Worm (Caenorhabditis elegans) whole organism, late embryonic: ENCODE results near the gene mbf-1.

ENCODE experiments used
- C38D4.7 ChIP-seq: fragments of 200-800 bp; sonication (Bioruptor generic); optimal IDR thresholded peaks from 2 replicates; lab custom pipeline; 2018; ENCODE audit warnings: mild to moderate bottlenecking, missing genetic modification characterization, moderate library complexity, missing compliant biosample characterization
- F13H6.1 ChIP-seq: sonication (generic microtip); optimal IDR thresholded peaks from 2 replicates; lab custom pipeline; 2016; ENCODE audit warnings: missing genetic modification characterization, missing compliant biosample characterization
- T23F11.4 ChIP-seq: fragments of 200-800 bp; sonication (Bioruptor generic); optimal IDR thresholded peaks from 2 replicates; lab custom pipeline; 2018; ENCODE audit warnings: mild to moderate bottlenecking, missing genetic modification characterization, missing compliant biosample characterization
- ahr-1 ChIP-seq: sonication (generic microtip); optimal IDR thresholded peaks from 2 replicates; lab custom pipeline; 2016; ENCODE audit warnings: missing genetic modification characterization, missing compliant biosample characterization
- ceh-14 ChIP-seq: sonication (generic microtip); optimal IDR thresholded peaks from 2 replicates; lab custom pipeline; 2016; ENCODE audit warnings: missing genotype, missing genetic modification characterization, missing compliant biosample characterization
- ceh-18 ChIP-seq: sonication (generic microtip); optimal IDR thresholded peaks from 2 replicates; lab custom pipeline; 2016; ENCODE audit warnings: missing genetic modification characterization, missing compliant biosample characterization
- ceh-19 ChIP-seq: fragments of 200-800 bp; sonication (Bioruptor generic); optimal IDR thresholded peaks from 2 replicates; lab custom pipeline; 2018; ENCODE audit warnings: mild to moderate bottlenecking, missing genetic modification characterization, missing compliant biosample characterization
- ceh-22 ChIP-seq: sonication (generic microtip); optimal IDR thresholded peaks from 2 replicates; lab custom pipeline; 2017; ENCODE audit warnings: missing biosample characterization, missing genetic modification characterization
- ceh-30 ChIP-seq: fragments of 150-350 bp; optimal IDR thresholded peaks from 2 replicates; lab custom pipeline; 2014; ENCODE audit warnings: missing biosample characterization, missing genetic modification characterization
- ceh-31 ChIP-seq: sonication (generic microtip); optimal IDR thresholded peaks from 2 replicates; lab custom pipeline; 2016; ENCODE audit warnings: missing genetic modification characterization, missing compliant biosample characterization
- ceh-45 ChIP-seq: fragments of 200-800 bp; sonication (Bioruptor generic); IDR thresholded peaks from 2 replicates; pipeline ENCODE4 v1.3.6; 2022; ENCODE audit warnings: missing genetic modification reagents, missing genetic modification characterization, missing compliant biosample characterization
- ceh-48 ChIP-seq: sonication (generic microtip); optimal IDR thresholded peaks from 2 replicates; lab custom pipeline; 2016; ENCODE audit warnings: missing genetic modification characterization, inconsistent platforms, missing compliant biosample characterization
- che-1 ChIP-seq: sonication (generic microtip); optimal IDR thresholded peaks from 2 replicates; lab custom pipeline; 2016; ENCODE audit warnings: mild to moderate bottlenecking, missing genetic modification characterization, missing compliant biosample characterization
- dmd-4 ChIP-seq: sonication (generic microtip); optimal IDR thresholded peaks from 2 replicates; lab custom pipeline; 2016; ENCODE audit warnings: borderline replicate concordance, missing genetic modification characterization, missing compliant biosample characterization
- dve-1 ChIP-seq: sonication (generic microtip); optimal IDR thresholded peaks from 2 replicates; lab custom pipeline; 2017; ENCODE audit warnings: antibody characterized with exemption, mild to moderate bottlenecking, missing genetic modification characterization, missing compliant biosample characterization
- elt-2 ChIP-seq: sonication (generic microtip); optimal IDR thresholded peaks from 2 replicates; lab custom pipeline; 2016; ENCODE audit warnings: missing genetic modification reagents, missing genetic modification characterization, missing compliant biosample characterization
- eyg-1 ChIP-seq: sonication (generic microtip); optimal IDR thresholded peaks from 2 replicates; lab custom pipeline; 2016; ENCODE audit warnings: missing genotype, missing genetic modification characterization, missing compliant biosample characterization
- fkh-10 ChIP-seq: fragments of 150-350 bp; optimal IDR thresholded peaks from 2 replicates; lab custom pipeline; 2014; ENCODE audit warnings: missing biosample characterization, missing genetic modification reagents, missing genetic modification characterization
- fkh-6 ChIP-seq: sonication (generic microtip); optimal IDR thresholded peaks from 2 replicates; lab custom pipeline; 2016; ENCODE audit warnings: missing genetic modification characterization, missing compliant biosample characterization
- hlh-13 ChIP-seq: fragments of 200-800 bp; sonication (Bioruptor generic); optimal IDR thresholded peaks from 2 replicates; lab custom pipeline; 2018; ENCODE audit warnings: mild to moderate bottlenecking, missing genetic modification characterization, missing compliant biosample characterization
- hlh-30 ChIP-seq: sonication (generic microtip); optimal IDR thresholded peaks from 2 replicates; lab custom pipeline; 2017; ENCODE audit warnings: antibody characterized with exemption, missing genetic modification characterization, missing compliant biosample characterization; ENCODE audit not compliant: insufficient read depth
- hlh-8 ChIP-seq: sonication (generic microtip); optimal IDR thresholded peaks from 2 replicates; lab custom pipeline; 2016; ENCODE audit warnings: missing genotype, missing genetic modification characterization, missing compliant biosample characterization
- madf-2 ChIP-seq: sonication (generic microtip); optimal IDR thresholded peaks from 2 replicates; lab custom pipeline; 2017; ENCODE audit warnings: missing genetic modification characterization, missing compliant biosample characterization
- mec-3 ChIP-seq: sonication (generic microtip); optimal IDR thresholded peaks from 2 replicates; lab custom pipeline; 2016; ENCODE audit warnings: borderline replicate concordance, missing genetic modification characterization, missing compliant biosample characterization
- nhr-11 ChIP-seq: fragments of 150-350 bp; optimal IDR thresholded peaks from 2 replicates; lab custom pipeline; 2014; ENCODE audit warnings: missing biosample characterization, missing genetic modification characterization
- nhr-232 ChIP-seq: sonication (generic microtip); optimal IDR thresholded peaks from 2 replicates; lab custom pipeline; 2016; ENCODE audit warnings: missing genetic modification characterization, missing compliant biosample characterization
- npax-4 ChIP-seq: sonication (generic microtip); optimal IDR thresholded peaks from 2 replicates; lab custom pipeline; 2016; ENCODE audit warnings: missing genetic modification characterization, missing compliant biosample characterization
- odd-2 ChIP-seq: sonication (generic microtip); optimal IDR thresholded peaks from 2 replicates; lab custom pipeline; 2017; ENCODE audit warnings: antibody characterized with exemption, mild to moderate bottlenecking, missing genetic modification characterization, missing compliant biosample characterization
- pag-3 ChIP-seq: sonication (generic microtip); optimal IDR thresholded peaks from 2 replicates; lab custom pipeline; 2016; ENCODE audit warnings: missing compliant biosample characterization, missing genetic modification characterization, borderline replicate concordance
- pax-1 ChIP-seq: fragments of 150-350 bp; optimal IDR thresholded peaks from 2 replicates; lab custom pipeline; 2014; ENCODE audit warnings: missing biosample characterization, missing genetic modification characterization
- pha-4 ChIP-seq: fragments of 150-350 bp; optimal IDR thresholded peaks from 2 replicates; lab custom pipeline; 2018; ENCODE audit warnings: missing biosample characterization, missing genetic modification reagents, missing genetic modification characterization
- pros-1 ChIP-seq: fragments of 150-350 bp; optimal IDR thresholded peaks from 2 replicates; lab custom pipeline; 2014; ENCODE audit warnings: missing biosample characterization, missing genetic modification reagents, missing genetic modification characterization
- ref-2 ChIP-seq: sonication (generic microtip); optimal IDR thresholded peaks from 2 replicates; lab custom pipeline; 2016; ENCODE audit warnings: missing genetic modification characterization, missing compliant biosample characterization
- rnt-1 ChIP-seq: sonication (generic microtip); optimal IDR thresholded peaks from 2 replicates; lab custom pipeline; 2016; ENCODE audit warnings: missing genetic modification characterization, missing compliant biosample characterization
- sox-2 ChIP-seq: fragments of 200-800 bp; sonication (Bioruptor generic); IDR thresholded peaks from 2 replicates; pipeline ENCODE4 v1.3.6; 2022; ENCODE audit warnings: missing genetic modification reagents, missing genetic modification characterization, missing compliant biosample characterization
- sox-4 ChIP-seq: sonication (generic microtip); optimal IDR thresholded peaks from 2 replicates; lab custom pipeline; 2017; ENCODE audit warnings: mild to moderate bottlenecking, missing genetic modification characterization, inconsistent platforms, missing compliant biosample characterization
- syd-9 ChIP-seq: sonication (generic microtip); optimal IDR thresholded peaks from 2 replicates; lab custom pipeline; 2016; ENCODE audit warnings: mild to moderate bottlenecking, missing genetic modification characterization, moderate library complexity, missing compliant biosample characterization
- ttx-3 ChIP-seq: sonication (generic microtip); optimal IDR thresholded peaks from 2 replicates; lab custom pipeline; 2016; ENCODE audit warnings: missing genetic modification reagents, missing genetic modification characterization, missing compliant biosample characterization
- unc-42 ChIP-seq: sonication (generic microtip); optimal IDR thresholded peaks from 2 replicates; lab custom pipeline; 2016; ENCODE audit warnings: missing genotype, missing genetic modification characterization, missing compliant biosample characterization
- unc-55 ChIP-seq: sonication (generic microtip); optimal IDR thresholded peaks from 2 replicates; lab custom pipeline; 2017; ENCODE audit warnings: missing biosample characterization, missing genetic modification reagents, missing genetic modification characterization
- unc-86 ChIP-seq: sonication (generic microtip); optimal IDR thresholded peaks from 2 replicates; lab custom pipeline; 2016; ENCODE audit warnings: missing genetic modification characterization, missing compliant biosample characterization

mbf-1 gene

DNA sequence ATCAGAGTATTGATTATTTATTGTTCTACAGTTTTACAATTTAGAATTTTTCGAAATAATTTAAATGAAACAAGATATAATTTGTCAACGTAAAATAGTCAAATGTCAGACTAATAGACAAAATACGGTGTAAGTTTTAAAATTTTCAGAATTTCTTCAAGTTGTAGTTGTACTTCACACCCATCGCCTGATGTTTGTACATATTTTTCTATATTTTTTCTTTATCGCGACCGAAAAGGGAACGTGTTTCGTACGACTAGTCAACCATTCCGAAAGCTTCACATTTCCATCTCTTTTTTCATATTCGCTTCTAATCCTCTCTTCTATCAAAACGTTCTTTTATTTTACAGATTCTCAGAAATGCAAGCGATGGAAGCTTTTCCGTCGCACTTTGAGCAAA, 24.2 kb upstream of the mbf-1 start, which contains the start of gene twk-25:
Gene twk-25, plus strand, starts transcription at position 301 of the 400 bp plus-strand sequence.
- TF ChIP-seq pax-1 = no peak

ce11 chrIV:11503654-11504053, 23.5 kb upstream of the mbf-1 start:
- TF ChIP-seq dmd-4 (tag; lab: Kevin White, UChicago) = no peak
- TF ChIP-seq hlh-8 (tag; lab: Kevin White, UChicago) = no peak
- TF ChIP-seq eyg-1 (tag; lab: Kevin White, UChicago) = no peak
- no peak for TF ChIP-seq ceh-48 (tag; lab: Kevin White, UChicago)
- TF ChIP-seq unc-42 (tag; lab: Kevin White, UChicago) = no peak
- no peak for TF ChIP-seq ceh-45 (GFP tag; lab: Robert Waterston, UW)
- no peak for TF ChIP-seq hlh-13 (GFP tag; lab: Kevin White, UChicago)
- no peak for TF ChIP-seq nhr-232

- TF ChIP-seq F13H6.1 (tag; lab: Kevin White, UChicago) (no peak), madf-2 (tag; lab: Kevin White, UChicago) (no peak), ceh-30 (tag; lab: Kevin White, UChicago) (no peak), pha-4 (tag; lab: Kevin White, UChicago) (no peak), sox-4 (tag; lab: Kevin White, UChicago) (no peak), ttx-3 (tag; lab: Kevin White, UChicago) (no peak), ceh-31 (tag; lab: Kevin White, UChicago) (no peak), unc-86 (no peak), ceh-14 (tag; lab: Kevin White, UChicago) (no peak), T23F11.4 (GFP tag; lab: Kevin White, UChicago) (no peak), elt-2 (no peak), syd-9 (tag; lab: Kevin White, UChicago) (no peak), dmd-4 (tag; lab: Kevin White, UChicago) (no peak)
Measured at ce11 chrIV:11500421-11500820, 20.3 kb upstream of the mbf-1 start, which contains the start of gene H21P03.10. Gene H21P03.10, plus strand, starts transcription at chrIV:11500721.

ce11 chrIV:11498169-11498568, 18.0 kb upstream of the mbf-1 start, which contains the start of gene sms-1:
Gene sms-1, minus strand, starts transcription at chrIV:11498174.
- TF ChIP-seq madf-2 (tag; lab: Kevin White, UChicago) (no peak), sox-2 (GFP tag; lab: Robert Waterston, UW) (no peak), fkh-10 (GFP tag; lab: Kevin White, UChicago) (no peak), pha-4 (tag; lab: Kevin White, UChicago) (no peak), pag-3 (tag; lab: Kevin White, UChicago) (no peak), fkh-6 (tag; lab: Kevin White, UChicago) (no peak), unc-42 (tag; lab: Kevin White, UChicago) (no peak), ceh-14 (tag; lab: Kevin White, UChicago) (no peak), hlh-13 (GFP tag; lab: Kevin White, UChicago) (no peak), syd-9 (tag; lab: Kevin White, UChicago) (no peak), pax-1 (no peak), ceh-18 (tag; lab: Kevin White, UChicago) (no peak), dve-1 (tag; lab: Kevin White, UChicago) (no peak), che-1 (tag; lab: Kevin White, UChicago) (no peak), ceh-31 (tag; lab: Kevin White, UChicago) (no peak)

DNA sequence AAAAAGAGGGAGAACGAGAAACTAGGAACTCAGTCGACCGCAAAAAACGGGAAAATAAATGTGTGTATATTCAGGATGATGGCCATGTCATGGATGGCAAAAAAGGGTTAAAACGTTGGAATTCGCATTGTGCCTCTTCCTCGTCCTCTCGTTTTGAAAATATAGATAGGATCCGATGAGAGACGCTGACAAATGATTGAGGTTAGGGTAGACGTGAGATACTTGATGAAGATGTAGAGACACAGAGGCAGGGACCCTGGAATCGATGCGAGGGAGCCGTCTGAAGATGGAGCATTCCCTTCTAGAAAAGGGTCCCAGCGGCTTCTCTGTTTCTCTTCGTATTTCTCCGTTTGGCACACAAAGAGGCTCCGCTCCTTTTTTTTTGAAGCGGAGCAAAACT, 14.8 kb upstream of the mbf-1 start:
- TF ChIP-seq nhr-11 (tag; lab: Kevin White, UChicago) = no peak
- peak; percentile 14 for TF ChIP-seq ceh-19 (GFP tag; lab: Kevin White, UChicago)
- peak; percentile 50 for TF ChIP-seq ceh-48 (tag; lab: Kevin White, UChicago)
- TF ChIP-seq rnt-1 = no peak
- TF ChIP-seq ahr-1 (tag; lab: Kevin White, UChicago) = no peak
- no peak for TF ChIP-seq odd-2 (tag; lab: Kevin White, UChicago)
- TF ChIP-seq F13H6.1 (tag; lab: Kevin White, UChicago) = no peak
- TF ChIP-seq dmd-4 (tag; lab: Kevin White, UChicago) = no peak
- no peak for TF ChIP-seq madf-2 (tag; lab: Kevin White, UChicago)
- TF ChIP-seq mec-3 (tag; lab: Kevin White, UChicago) = no peak
- no peak for TF ChIP-seq pag-3 (tag; lab: Kevin White, UChicago)
- TF ChIP-seq unc-55 (GFP tag; lab: Kevin White, UChicago) = no peak
- no peak for TF ChIP-seq npax-4 (tag; lab: Kevin White, UChicago)
- no peak for TF ChIP-seq pha-4 (tag; lab: Kevin White, UChicago)
- TF ChIP-seq C38D4.7 = no peak
- no peak for TF ChIP-seq ref-2 (tag; lab: Kevin White, UChicago)
- no peak for TF ChIP-seq pros-1
- no peak for TF ChIP-seq syd-9 (tag; lab: Kevin White, UChicago)
- TF ChIP-seq elt-2 = no peak
- TF ChIP-seq hlh-30 = no peak
- no peak for TF ChIP-seq pax-1
- TF ChIP-seq unc-42 (tag; lab: Kevin White, UChicago) = peak; percentile 64
- TF ChIP-seq fkh-6 (tag; lab: Kevin White, UChicago) = no peak
- TF ChIP-seq hlh-8 (tag; lab: Kevin White, UChicago) = no peak
- TF ChIP-seq sox-4 (tag; lab: Kevin White, UChicago) = no peak
- TF ChIP-seq eyg-1 (tag; lab: Kevin White, UChicago) = no peak
- TF ChIP-seq ceh-22 (tag; lab: Kevin White, UChicago) = no peak
